Fruit fly (Drosophila melanogaster): ENCODE results near the gene Prps.

The Prps gene

DNA sequence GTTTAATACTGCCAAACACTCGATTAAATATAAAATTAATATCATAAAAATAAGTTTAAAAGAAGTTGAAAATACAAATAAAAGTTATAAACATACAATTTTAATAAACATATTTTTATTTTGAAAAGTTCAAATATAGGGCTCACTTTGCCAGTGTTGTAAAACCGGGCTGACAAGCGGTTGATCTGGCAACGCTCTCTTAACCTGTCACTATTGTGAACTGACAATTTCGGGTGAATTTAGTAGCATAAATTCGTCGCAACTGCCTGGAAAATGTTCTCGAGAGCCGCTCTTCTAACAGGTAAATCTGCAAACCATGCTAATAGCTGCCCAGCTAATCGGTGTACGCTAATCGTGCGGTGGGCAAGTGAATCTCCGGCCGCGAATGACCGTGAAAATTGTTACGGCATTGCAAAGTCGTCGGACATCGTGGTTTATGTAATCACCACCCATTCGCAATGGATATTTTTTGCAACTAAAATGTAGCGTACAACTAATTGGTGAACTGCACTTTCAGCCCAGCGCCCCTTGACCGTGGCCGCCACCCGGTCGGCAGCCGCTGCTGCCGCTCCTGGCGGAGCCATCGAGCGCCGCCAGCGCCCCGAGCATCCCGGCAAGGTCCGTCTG, 33.4 kb upstream of the Prps start, which contains the start of gene ATPsynB (continued):
- TF ChIP-seq caup (GFP tag; optimal IDR thresholded peaks at IDR 0.05; ENCODE audit: severe bottlenecking), result peak; percentile 35
- TF ChIP-seq insv (GFP tag; optimal IDR thresholded peaks at IDR 0.05), result peak in 1 of 2 experiments; percentile 26
- peak; percentile 50 for TF ChIP-seq Myb (GFP tag; optimal IDR thresholded peaks at IDR 0.05)
- TF ChIP-seq HmgD (GFP tag; optimal IDR thresholded peaks at IDR 0.05), result peak; percentile 36
- peak; percentile 25 for TF ChIP-seq Sry-δ (GFP tag; optimal IDR thresholded peaks at IDR 0.05)
- TF ChIP-seq vvl (GFP tag; IDR thresholded peaks at IDR 0.05), result peak; percentile 35; the same call in 1 of the 2 replicates
- no peak for TF ChIP-seq CG9727 (GFP tag; optimal IDR thresholded peaks at IDR 0.05)
- no peak for TF ChIP-seq stc (GFP tag; IDR thresholded peaks at IDR 0.05)
- peak; percentile 32 for TF ChIP-seq Scr (GFP tag; IDR thresholded peaks at IDR 0.05; ENCODE audit: partially characterized antibody)
- peak; percentile 39 for TF ChIP-seq BEAF-32 (GFP tag; optimal IDR thresholded peaks at IDR 0.05)
- TF ChIP-seq toy (GFP tag; IDR thresholded peaks at IDR 0.05), result no peak
- no peak for TF ChIP-seq tup (GFP tag; optimal IDR thresholded peaks at IDR 0.05)
- 0 out of 3 replicates have a peak, but pooled peaks have one; percentile 34 for TF ChIP-seq ci (GFP tag; IDR thresholded peaks at IDR 0.05)
- peak; percentile 51 for TF ChIP-seq phol (tag; optimal IDR thresholded peaks at IDR 0.05)
- TF ChIP-seq CG12236 (GFP tag; optimal IDR thresholded peaks at IDR 0.05), result no peak
- no peak for TF ChIP-seq Adf1 (GFP tag; IDR thresholded peaks at IDR 0.05)
- TF ChIP-seq CG13624 (GFP tag; optimal IDR thresholded peaks at IDR 0.05), result peak; percentile 5
- TF ChIP-seq Gsc (GFP tag; IDR thresholded peaks at IDR 0.05), result no peak
- TF ChIP-seq bigmax (GFP tag; optimal IDR thresholded peaks at IDR 0.05), result peak; percentile 70
- TF ChIP-seq CG13287 (GFP tag; IDR thresholded peaks at IDR 0.05; ENCODE audit: partially characterized antibody), result peak; percentile 36; the same call in 1 of the 2 replicates
- TF ChIP-seq CG12659 (GFP tag; optimal IDR thresholded peaks at IDR 0.05), result peak; percentile 72
- peak; percentile 35 for TF ChIP-seq CG2116 (GFP tag; optimal IDR thresholded peaks at IDR 0.05)
- TF ChIP-seq sens (GFP tag), result peak; percentile 64
- TF ChIP-seq pho (GFP tag; optimal IDR thresholded peaks at IDR 0.05), result peak; percentile 10
- TF ChIP-seq Med (GFP tag), result peak; percentile 89
- TF ChIP-seq CG14710 (tag; optimal IDR thresholded peaks at IDR 0.05), result peak; percentile 59
- peak; percentile 96 for TF ChIP-seq CG4617 (GFP tag; optimal IDR thresholded peaks at IDR 0.05; ENCODE audit: borderline replicate concordance)
- TF ChIP-seq cad (GFP tag; optimal IDR thresholded peaks at IDR 0.05), result no peak
- TF ChIP-seq B-H2 (GFP tag; optimal IDR thresholded peaks at IDR 0.05), result peak; percentile 81
- peak; percentile 46 for TF ChIP-seq CTCF (GFP tag; optimal IDR thresholded peaks at IDR 0.05)
- peak; percentile 42; the same call in 1 of the 3 replicates for TF ChIP-seq Opbp (GFP tag; IDR thresholded peaks at IDR 0.05; ENCODE audit: partially characterized antibody)
- TF ChIP-seq CG18619 (GFP tag; optimal IDR thresholded peaks at IDR 0.05), result no peak
- peak; percentile 51 for TF ChIP-seq CG17186 (GFP tag; optimal IDR thresholded peaks at IDR 0.05)
- TF ChIP-seq tio (GFP tag; optimal IDR thresholded peaks at IDR 0.05), result no peak
- peak; percentile 18 for TF ChIP-seq Fer3 (tag; optimal IDR thresholded peaks at IDR 0.05)
- peak; percentile 57 for TF ChIP-seq Rfx (GFP tag; IDR thresholded peaks at IDR 0.05)
- no peak for TF ChIP-seq ac (GFP tag; optimal IDR thresholded peaks at IDR 0.05)
- peak; percentile 87 for TF ChIP-seq pzg (GFP tag; optimal IDR thresholded peaks at IDR 0.05)
- peak; percentile 37 for TF ChIP-seq Xbp1 (GFP tag; optimal IDR thresholded peaks at IDR 0.05)
- no peak for TF ChIP-seq Dbx (GFP tag; IDR thresholded peaks at IDR 0.05)
- no peak for TF ChIP-seq CG12299 (tag; optimal IDR thresholded peaks at IDR 0.05)
- peak; percentile 97 for TF ChIP-seq MESR4 (GFP tag; optimal IDR thresholded peaks at IDR 0.05)
- TF ChIP-seq Blimp-1 (GFP tag; optimal IDR thresholded peaks at IDR 0.05), result no peak
- peak; percentile 41 for TF ChIP-seq zfh2 (GFP tag; optimal IDR thresholded peaks at IDR 0.05)
- peak; percentile 88 for TF ChIP-seq MBD-R2 (GFP tag; IDR thresholded peaks at IDR 0.05)
- TF ChIP-seq Chrac-16 (GFP tag; optimal IDR thresholded peaks at IDR 0.05), result peak; percentile 9
- TF ChIP-seq CG2712 (tag; optimal IDR thresholded peaks at IDR 0.05), result peak; percentile 100
- peak; percentile 21 for TF ChIP-seq ewg (GFP tag; optimal IDR thresholded peaks at IDR 0.05)
- peak; percentile 95 for TF ChIP-seq Dp (GFP tag; optimal IDR thresholded peaks at IDR 0.05)
- peak; percentile 25 for TF ChIP-seq ind (GFP tag; optimal IDR thresholded peaks at IDR 0.05)

Measured in whole organism, embryonic.